Fruit fly (Drosophila melanogaster) whole organism, embryonic: ENCODE measurements around the gene Cyp313a3.

Experiments
- Atf3 ChIP-seq: fragments of 200-800 bp; sonication (Bioruptor generic); optimal IDR thresholded peaks from 3 replicates; lab custom pipeline; 2016; ENCODE audit warnings: missing biosample characterization, missing genetic modification characterization
- C15 ChIP-seq: fragments of 200-800 bp; sonication (Bioruptor generic); IDR thresholded peaks from 3 replicates; pipeline ENCODE4 v1.3.6; 2022; ENCODE audit warnings: missing biosample characterization, missing genetic modification characterization
- CG10321 ChIP-seq: fragments of 200-800 bp; sonication (Bioruptor generic); IDR thresholded peaks from 2 replicates; pipeline ENCODE4 v1.3.6; 2022; ENCODE audit warnings: missing biosample characterization, missing genetic modification characterization
- CG11093 ChIP-seq: fragments of 200-800 bp; sonication (Bioruptor generic); IDR thresholded peaks from 3 replicates; pipeline ENCODE4 v1.3.6; 2022; ENCODE audit warnings: missing biosample characterization, missing genetic modification characterization
- CG11247 ChIP-seq: fragments of 200-800 bp; sonication (Bioruptor generic); IDR thresholded peaks from 2 replicates; pipeline ENCODE4 v1.3.6; 2022; ENCODE audit warnings: missing biosample characterization, missing genetic modification characterization
- CG12071 ChIP-seq: fragments of 200-800 bp; sonication (Bioruptor generic); optimal IDR thresholded peaks from 3 replicates; lab custom pipeline; 2018; ENCODE audit warnings: missing biosample characterization, mild to moderate bottlenecking, missing genetic modification characterization
- CG1233 ChIP-seq: fragments of 200-800 bp; sonication (Bioruptor generic); optimal IDR thresholded peaks from 4 replicates; lab custom pipeline; 2018; ENCODE audit warnings: missing biosample characterization, mild to moderate bottlenecking, missing genetic modification characterization
- CG14667 ChIP-seq: fragments of 200-800 bp; sonication (Bioruptor generic); IDR thresholded peaks from 2 replicates; pipeline ENCODE4 v1.3.6; 2022; ENCODE audit warnings: missing biosample characterization, missing genetic modification characterization
- CG2120 ChIP-seq: fragments of 200-800 bp; sonication (Bioruptor generic); optimal IDR thresholded peaks from 3 replicates; lab custom pipeline; 2016; ENCODE audit warnings: missing biosample characterization, missing genetic modification characterization
- CG2678 ChIP-seq: fragments of 200-800 bp; sonication (Bioruptor generic); optimal IDR thresholded peaks from 3 replicates; lab custom pipeline; 2019; ENCODE audit warnings: missing biosample characterization, mild to moderate bottlenecking, missing genetic modification characterization, moderate library complexity
- CG2875 ChIP-seq: fragments of 200-800 bp; sonication (Bioruptor generic); optimal IDR thresholded peaks from 2 replicates; lab custom pipeline; 2017; ENCODE audit warnings: missing biosample characterization, mild to moderate bottlenecking, missing genetic modification characterization, missing genetic modification reagents
- CG3163 ChIP-seq: fragments of 200-800 bp; sonication (Bioruptor generic); optimal IDR thresholded peaks from 3 replicates; lab custom pipeline; 2016; ENCODE audit warnings: missing biosample characterization, missing genetic modification characterization
- CG3838 ChIP-seq: fragments of 200-800 bp; sonication (Bioruptor generic); optimal IDR thresholded peaks from 3 replicates; lab custom pipeline; 2016; ENCODE audit warnings: missing biosample characterization, missing genetic modification characterization
- CG4282 ChIP-seq: fragments of 200-800 bp; sonication (Bioruptor generic); optimal IDR thresholded peaks from 2 replicates; lab custom pipeline; 2016; ENCODE audit warnings: missing biosample characterization, missing genetic modification characterization
- CG7372 ChIP-seq: fragments of 200-800 bp; sonication (Bioruptor generic); IDR thresholded peaks from 2 replicates; pipeline ENCODE4 v1.3.6; 2022; ENCODE audit warnings: missing biosample characterization, missing genetic modification characterization
- CG7928 ChIP-seq: fragments of 200-800 bp; sonication (Bioruptor generic); optimal IDR thresholded peaks from 2 replicates; lab custom pipeline; 2017; ENCODE audit warnings: missing biosample characterization, mild to moderate bottlenecking, missing genetic modification characterization
- CG9215 ChIP-seq: fragments of 200-800 bp; sonication (Bioruptor generic); IDR thresholded peaks from 2 replicates; pipeline ENCODE4 v1.3.6; 2022; ENCODE audit warnings: missing biosample characterization, missing genetic modification characterization
- CG9876 ChIP-seq: fragments of 200-800 bp; sonication (Bioruptor generic); optimal IDR thresholded peaks from 2 replicates; lab custom pipeline; 2016; ENCODE audit warnings: missing biosample characterization, missing genetic modification characterization
- CkIIα-i1 ChIP-seq: fragments of 200-800 bp; sonication (Bioruptor generic); IDR thresholded peaks from 2 replicates; pipeline ENCODE4 v1.3.6; 2022; ENCODE audit warnings: missing biosample characterization, missing genetic modification characterization
- Dip3 ChIP-seq: fragments of 200-800 bp; sonication (Bioruptor generic); optimal IDR thresholded peaks from 3 replicates; lab custom pipeline; 2016; ENCODE audit warnings: missing biosample characterization, missing genetic modification characterization
- Dp ChIP-seq: fragments of 200-800 bp; sonication (Bioruptor generic); optimal IDR thresholded peaks from 2 replicates; lab custom pipeline; 2018; ENCODE audit warnings: missing biosample characterization, mild to moderate bottlenecking, missing genetic modification characterization, moderate library complexity
- Fer1 ChIP-seq: fragments of 200-800 bp; sonication (Bioruptor generic); optimal IDR thresholded peaks from 2 replicates; lab custom pipeline; 2017; ENCODE audit warnings: missing biosample characterization, mild to moderate bottlenecking, missing genetic modification characterization
- Gsc ChIP-seq: fragments of 200-800 bp; sonication (Bioruptor generic); IDR thresholded peaks from 2 replicates; pipeline ENCODE4 v1.3.6; 2022; ENCODE audit warnings: missing biosample characterization, missing genetic modification characterization
- HLH4C ChIP-seq: fragments of 200-800 bp; sonication (Bioruptor generic); IDR thresholded peaks from 3 replicates; pipeline ENCODE4 v1.3.6; 2022; ENCODE audit warnings: missing biosample characterization, missing genetic modification characterization; ENCODE audit not compliant: partially characterized antibody
- Hmx ChIP-seq: fragments of 200-800 bp; sonication (Bioruptor generic); optimal IDR thresholded peaks from 2 replicates; lab custom pipeline; 2016; ENCODE audit warnings: missing biosample characterization, missing genetic modification characterization
- Hr51 ChIP-seq, 2 experiments: fragments of 200-800 bp; sonication (Bioruptor generic); optimal IDR thresholded peaks; 2 replicates in 1 of 2; 3 replicates in 1 of 2; lab custom pipeline; 2016 to 2018; ENCODE audit warnings: missing biosample characterization in 2 of 2, missing genetic modification characterization in 2 of 2, mild to moderate bottlenecking in 1 of 2, moderate library complexity in 1 of 2
- Jarid2 ChIP-seq: fragments of 200-800 bp; sonication (Bioruptor generic); optimal IDR thresholded peaks from 3 replicates; lab custom pipeline; 2017; ENCODE audit warnings: mild to moderate bottlenecking, missing biosample characterization, missing genetic modification reagents, missing genetic modification characterization
- Nf-YC ChIP-seq: fragments of 200-800 bp; optimal IDR thresholded peaks from 3 replicates; lab custom pipeline; 2019; ENCODE audit warnings: missing biosample characterization, mild to moderate bottlenecking, missing genetic modification characterization, moderate library complexity
- Rfx ChIP-seq: fragments of 200-800 bp; sonication (Bioruptor generic); IDR thresholded peaks from 2 replicates; pipeline ENCODE4 v1.3.6; 2022; ENCODE audit warnings: missing biosample characterization, missing genetic modification characterization
- amos ChIP-seq: fragments of 200-800 bp; sonication (Bioruptor generic); IDR thresholded peaks from 2 replicates; pipeline ENCODE4 v1.3.6; 2022; ENCODE audit warnings: missing biosample characterization, missing genetic modification characterization; ENCODE audit not compliant: partially characterized antibody
- cad ChIP-seq: fragments of >200 bp; optimal IDR thresholded peaks from 2 replicates; lab custom pipeline; 2017; ENCODE audit warnings: missing biosample characterization, missing genetic modification characterization
- caup ChIP-seq: fragments of 200-800 bp; sonication (Bioruptor generic); optimal IDR thresholded peaks from 3 replicates; lab custom pipeline; 2017; ENCODE audit warnings: missing biosample characterization, mild to moderate bottlenecking, missing genetic modification characterization, moderate library complexity; ENCODE audit not compliant: severe bottlenecking
- chm ChIP-seq: fragments of 200-800 bp; sonication (Bioruptor generic); IDR thresholded peaks from 2 replicates; pipeline ENCODE4 v1.3.6; 2022; ENCODE audit warnings: missing biosample characterization, missing genetic modification characterization
- ftz-f1 ChIP-seq: fragments of 200-800 bp; sonication (Bioruptor generic); optimal IDR thresholded peaks from 2 replicates; lab custom pipeline; 2016; ENCODE audit warnings: missing biosample characterization, missing genetic modification characterization
- gsb-n ChIP-seq: fragments of 200-800 bp; sonication (Bioruptor generic); optimal IDR thresholded peaks from 3 replicates; lab custom pipeline; 2018; ENCODE audit warnings: missing biosample characterization, mild to moderate bottlenecking, missing genetic modification characterization
- insv ChIP-seq, 2 experiments: fragments of 200-800 bp; sonication (Bioruptor generic); optimal IDR thresholded peaks; 3 replicates each; lab custom pipeline; 2016 to 2018; ENCODE audit warnings: missing biosample characterization in 2 of 2, missing genetic modification characterization in 2 of 2
- jing ChIP-seq: fragments of 200-800 bp; sonication (Bioruptor generic); optimal IDR thresholded peaks from 2 replicates; lab custom pipeline; 2018; ENCODE audit warnings: missing biosample characterization, mild to moderate bottlenecking, missing genetic modification characterization
- knrl ChIP-seq: fragments of 200-800 bp; sonication (Bioruptor generic); IDR thresholded peaks from 3 replicates; pipeline ENCODE4 v1.3.6; 2022; ENCODE audit warnings: missing biosample characterization, missing genetic modification characterization; ENCODE audit not compliant: partially characterized antibody
- otp ChIP-seq: fragments of 200-800 bp; sonication (Bioruptor generic); IDR thresholded peaks from 3 replicates; pipeline ENCODE4, ENCODE4 v1.3.6; 2022; ENCODE audit warnings: missing biosample characterization, missing genetic modification characterization
- pho ChIP-seq: fragments of 200-800 bp; sonication (Bioruptor generic); optimal IDR thresholded peaks from 2 replicates; lab custom pipeline; 2016; ENCODE audit warnings: missing biosample characterization, missing genetic modification characterization
- pum ChIP-seq: fragments of 200-800 bp; sonication (Bioruptor generic); optimal IDR thresholded peaks from 2 replicates; lab custom pipeline; 2016; ENCODE audit warnings: missing biosample characterization, missing genetic modification characterization
- sens ChIP-seq: fragments of 200-800 bp; sonication (Bioruptor generic); peaks from one replicate; lab custom pipeline; 2016; ENCODE audit warnings: missing biosample characterization, missing genetic modification characterization
- shn ChIP-seq: fragments of 200-800 bp; sonication (Bioruptor generic); optimal IDR thresholded peaks from 3 replicates; lab custom pipeline; 2016; ENCODE audit warnings: missing biosample characterization, missing genetic modification characterization
- stc ChIP-seq: fragments of 200-800 bp; sonication (Bioruptor generic); IDR thresholded peaks from 2 replicates; pipeline ENCODE4 v1.3.6; 2022; ENCODE audit warnings: missing biosample characterization, missing genetic modification characterization
- trem ChIP-seq: fragments of 200-800 bp; optimal IDR thresholded peaks from 3 replicates; lab custom pipeline; 2019; ENCODE audit warnings: missing biosample characterization, mild to moderate bottlenecking, missing genetic modification characterization, moderate library complexity
- vnd ChIP-seq: fragments of 200-800 bp; sonication (Bioruptor generic); IDR thresholded peaks from 3 replicates; pipeline ENCODE4 v1.3.6; 2022; ENCODE audit warnings: missing biosample characterization, missing genetic modification characterization; ENCODE audit not compliant: partially characterized antibody
- vvl ChIP-seq: fragments of 200-800 bp; sonication (Bioruptor generic); IDR thresholded peaks from 2 replicates; pipeline ENCODE4 v1.3.6; 2022; ENCODE audit warnings: missing biosample characterization, missing genetic modification characterization
- wor ChIP-seq: fragments of 200-800 bp; sonication (Bioruptor generic); IDR thresholded peaks from 2 replicates; pipeline ENCODE4 v1.3.6; 2022; ENCODE audit warnings: missing biosample characterization, missing genetic modification characterization
- z ChIP-seq: fragments of 200-800 bp; sonication (Bioruptor generic); IDR thresholded peaks from 3 replicates; pipeline ENCODE4 v1.3.6; 2022; ENCODE audit warnings: missing biosample characterization, missing genetic modification characterization
- zen2 ChIP-seq: fragments of 200-800 bp; sonication (Bioruptor generic); IDR thresholded peaks from 3 replicates; pipeline ENCODE4 v1.3.6; 2022; ENCODE audit warnings: missing biosample characterization, missing genetic modification characterization; ENCODE audit not compliant: partially characterized antibody

Cyp313a3 gene

DNA sequence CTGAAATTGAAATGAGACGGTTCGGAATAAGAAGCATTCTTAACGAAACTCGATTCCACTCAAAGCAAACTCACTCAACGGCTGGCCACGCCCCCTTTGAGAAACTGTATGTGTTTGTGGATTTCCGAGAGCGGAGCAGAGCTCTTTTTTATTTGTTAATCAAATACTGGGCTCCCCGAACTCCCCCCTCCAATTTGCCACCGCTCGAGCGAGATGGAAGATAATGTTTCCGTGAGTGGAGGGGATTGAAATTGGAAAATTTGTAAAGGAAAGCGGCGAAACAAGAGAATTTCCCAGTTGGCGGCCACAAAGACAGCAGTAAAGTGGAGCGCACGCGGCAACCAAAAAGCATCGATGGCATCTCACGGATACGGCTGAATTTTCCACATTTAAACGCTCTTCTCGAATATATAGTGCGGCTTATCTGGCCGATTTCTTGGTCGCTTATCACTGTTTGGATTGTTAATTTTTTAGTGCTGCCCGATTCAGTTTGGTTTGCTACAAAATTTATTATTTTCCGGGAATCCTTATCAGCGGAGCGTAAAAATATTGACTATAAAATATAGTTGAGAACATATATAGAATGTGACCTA is 5.5 kb upstream of the Cyp313a3 start (continued):
- TF ChIP-seq Rfx (GFP tag; lab: Robert Waterston, UW) (0 out of 2 replicates have a peak, but pooled peaks have one; percentile 9), jing (GFP tag; lab: Kevin White, UChicago) (peak; percentile 79), vvl (GFP tag; lab: Robert Waterston, UW) (0 out of 2 replicates have a peak, but pooled peaks have one; percentile 51), CG1233 (no peak), sens (GFP tag; lab: Kevin White, UChicago) (peak; percentile 51), Nf-YC (tag; lab: Kevin White, UChicago) (peak; percentile 97), gsb-n (tag; lab: Kevin White, UChicago) (peak; percentile 13), CG10321 (peak; percentile 81), Hmx (GFP tag; lab: Kevin White, UChicago) (no peak), amos (peak; percentile 52; the same call in 1 of the 2 replicates), z (GFP tag; lab: Robert Waterston, UW) (peak; percentile 99), insv (GFP tag; optimal IDR thresholded peaks at IDR 0.05; lab: Kevin White, UChicago) (peak in 1 of 2 experiments; percentile 63), otp (peak; percentile 58; the same call in 1 of the 3 replicates), zen2 (GFP tag; lab: Robert Waterston, UW) (peak; percentile 27; the same call in 1 of the 3 replicates), Fer1 (no peak), chm (GFP tag; lab: Robert Waterston, UW) (peak; percentile 60; the same call in 1 of the 2 replicates), Gsc (no peak), stc (GFP tag; lab: Robert Waterston, UW) (no peak)

DNA sequence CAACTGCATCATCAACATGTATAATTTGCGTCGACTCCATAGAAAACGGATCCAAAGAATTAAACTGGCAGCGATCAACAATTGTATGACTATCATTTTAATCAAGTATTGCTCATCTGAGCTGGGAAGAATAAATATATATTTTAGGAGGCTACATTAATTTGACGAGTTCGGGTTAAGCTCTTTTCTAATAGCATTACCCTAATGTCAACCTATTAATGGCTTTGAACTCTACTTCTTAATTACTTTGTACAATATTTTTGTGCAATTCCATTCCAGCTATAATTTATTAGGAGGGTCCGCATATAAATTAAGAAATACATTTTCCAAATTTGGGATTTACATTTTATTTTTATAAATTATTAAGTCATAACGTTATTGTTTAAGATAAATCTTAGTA is 2.3 kb downstream of the Cyp313a3 start, which contains the start of gene Cyp313a2:
Gene Cyp313a2 (minus strand): TSS at position 101 of the 400 bp plus-strand sequence.
- no peak for TF ChIP-seq CkIIα-i1 (GFP tag; lab: Robert Waterston, UW)
- TF ChIP-seq Jarid2 = no peak
- no peak for TF ChIP-seq pho (GFP tag; lab: Kevin White, UChicago)
- TF ChIP-seq CG7372 (GFP tag; lab: Robert Waterston, UW) = no peak
- TF ChIP-seq Atf3 (GFP tag; lab: Kevin White, UChicago) = no peak
- TF ChIP-seq CG2120 (GFP tag; lab: Kevin White, UChicago) = no peak
- TF ChIP-seq cad (GFP tag; lab: Kevin White, UChicago) = no peak
- TF ChIP-seq CG2875 = no peak
- TF ChIP-seq C15 (GFP tag; lab: Robert Waterston, UW) = no peak
- TF ChIP-seq knrl (GFP tag; lab: Robert Waterston, UW) = no peak
- TF ChIP-seq Fer1 = no peak
- TF ChIP-seq shn (GFP tag; lab: Kevin White, UChicago) = no peak
- TF ChIP-seq CG4282 (GFP tag; lab: Kevin White, UChicago) = no peak
- TF ChIP-seq ftz-f1 = no peak
- no peak for TF ChIP-seq CG12071 (GFP tag; lab: Kevin White, UChicago)
- TF ChIP-seq CG3163 (GFP tag; lab: Kevin White, UChicago) = no peak
- no peak for TF ChIP-seq Dp
- no peak for TF ChIP-seq wor
- no peak for TF ChIP-seq caup (GFP tag; lab: Kevin White, UChicago)

DNA sequence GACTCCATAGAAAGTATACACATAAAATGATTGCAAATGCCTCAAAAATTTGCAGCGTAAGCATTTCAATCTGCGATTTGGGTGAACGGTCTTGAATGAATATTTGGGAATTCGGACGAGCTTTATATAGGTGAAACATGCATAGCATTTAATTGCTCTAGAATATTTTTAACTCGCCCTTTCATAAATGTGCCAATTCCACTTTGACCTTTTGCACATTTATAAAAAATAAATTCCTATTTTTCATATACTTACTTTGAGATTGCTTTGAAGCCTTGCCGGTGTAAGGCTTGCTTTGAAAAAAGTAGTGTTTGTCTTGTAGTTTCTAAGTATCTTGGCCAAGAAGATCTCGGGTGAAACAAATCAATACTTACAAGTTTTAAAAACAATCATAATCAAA is 4.5 kb downstream of the Cyp313a3 start, which contains the start of gene Cyp313a5:
Gene Cyp313a5 (minus strand): TSS at position 101 of the 400 bp plus-strand sequence.
- TF ChIP-seq Nf-YC (tag; lab: Kevin White, UChicago) (no peak), caup (GFP tag; lab: Kevin White, UChicago) (no peak), Hr51 (GFP tag; optimal IDR thresholded peaks at IDR 0.05; lab: Kevin White, UChicago) (no peak), pum (GFP tag; lab: Kevin White, UChicago) (no peak), vnd (no peak), CG11247 (no peak), CG14667 (no peak), CG9876 (GFP tag; lab: Kevin White, UChicago) (no peak), HLH4C (GFP tag; lab: Robert Waterston, UW) (no peak), CG9215 (GFP tag; lab: Robert Waterston, UW) (no peak), otp (no peak), CG7928 (no peak), CG11093 (GFP tag; lab: Robert Waterston, UW) (no peak), trem (tag; lab: Kevin White, UChicago) (no peak), Dip3 (no peak), CG3838 (GFP tag; lab: Kevin White, UChicago) (no peak), CG2678 (no peak)
